Fruit fly (Drosophila melanogaster): ENCODE results near the gene Jasper.

Jasper gene

DNA sequence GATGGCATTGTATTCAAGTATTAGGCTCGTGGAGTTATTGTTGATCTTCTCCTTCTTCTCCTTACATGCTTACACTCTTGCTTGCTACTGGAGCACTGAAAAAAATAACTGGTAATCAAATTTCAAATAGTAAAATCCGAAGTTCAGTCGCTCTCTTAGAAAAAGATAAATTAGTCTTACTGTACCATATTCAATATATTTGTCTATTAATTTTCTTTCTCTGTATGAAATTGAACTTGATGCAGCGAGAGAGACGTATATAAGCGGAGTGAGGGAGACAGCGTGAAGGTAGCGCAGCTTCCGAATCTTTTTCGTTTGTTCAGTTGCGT is 8.8 kb downstream of the Jasper start (continued):
- TF ChIP-seq Hmx (GFP tag; optimal IDR thresholded peaks at IDR 0.05) (peak; percentile 40), CG4282 (GFP tag; optimal IDR thresholded peaks at IDR 0.05) (no peak), TFAM (GFP tag; optimal IDR thresholded peaks at IDR 0.05) (peak; percentile 72), E2f2 (GFP tag; IDR thresholded peaks at IDR 0.05) (peak; percentile 65), fd64A (GFP tag; optimal IDR thresholded peaks at IDR 0.05) (peak; percentile 84), Sry-β (GFP tag; optimal IDR thresholded peaks at IDR 0.05) (peak; percentile 59), CG2129 (GFP tag; IDR thresholded peaks at IDR 0.05; ENCODE audit: partially characterized antibody) (no peak), CG9727 (GFP tag; optimal IDR thresholded peaks at IDR 0.05) (peak; percentile 83), sisA (GFP tag; IDR thresholded peaks at IDR 0.05) (peak; percentile 96), CG31441 (GFP tag; IDR thresholded peaks at IDR 0.05) (peak; percentile 82), chinmo (GFP tag; IDR thresholded peaks at IDR 0.05; ENCODE audit: partially characterized antibody) (no peak), pan (optimal IDR thresholded peaks at IDR 0.05) (no peak), pan (GFP tag; optimal IDR thresholded peaks at IDR 0.05 in 1 of 2, IDR thresholded peaks at IDR 0.05 in 1 of 2) (peak in 1 of 2 experiments; percentile 95), CG17912 (GFP tag; optimal IDR thresholded peaks at IDR 0.05) (no peak), zfh2 (GFP tag; optimal IDR thresholded peaks at IDR 0.05) (peak; percentile 38), Dek (tag; optimal IDR thresholded peaks at IDR 0.05) (peak; percentile 80), CG2678 (tag; optimal IDR thresholded peaks at IDR 0.05) (peak; percentile 95), pb (GFP tag; optimal IDR thresholded peaks at IDR 0.05) (peak; percentile 73), schlank (tag; optimal IDR thresholded peaks at IDR 0.05) (no peak), Dll (GFP tag; IDR thresholded peaks at IDR 0.05; ENCODE audit: partially characterized antibody) (no peak), CG11456 (GFP tag; IDR thresholded peaks at IDR 0.05) (peak; percentile 85), lmd (GFP tag; IDR thresholded peaks at IDR 0.05) (peak; percentile 85), CG30403 (GFP tag; optimal IDR thresholded peaks at IDR 0.05) (peak; percentile 87), Sox102F (GFP tag; optimal IDR thresholded peaks at IDR 0.05) (peak; percentile 88), CG2199 (GFP tag; IDR thresholded peaks at IDR 0.05) (peak; percentile 95), NfI (GFP tag; optimal IDR thresholded peaks at IDR 0.05) (peak; percentile 52), Max (GFP tag; optimal IDR thresholded peaks at IDR 0.05) (peak; percentile 85), CG2712 (tag; optimal IDR thresholded peaks at IDR 0.05) (peak; percentile 87), cwo (GFP tag; optimal IDR thresholded peaks at IDR 0.05) (peak; percentile 78), CG3838 (GFP tag; optimal IDR thresholded peaks at IDR 0.05) (no peak), ind (GFP tag; optimal IDR thresholded peaks at IDR 0.05) (peak; percentile 93), CG16863 (GFP tag; optimal IDR thresholded peaks at IDR 0.05) (peak; percentile 73), Trl (optimal IDR thresholded peaks at IDR 0.05) (peak in 1 of 2 experiments; percentile 1), Trl (GFP tag; optimal IDR thresholded peaks at IDR 0.05) (peak; percentile 92), CG3281 (GFP tag; optimal IDR thresholded peaks at IDR 0.05) (peak; percentile 72), CG6654 (GFP tag; optimal IDR thresholded peaks at IDR 0.05) (peak; percentile 68), E2f1 (GFP tag; IDR thresholded peaks at IDR 0.05) (peak; percentile 92), Atf6 (GFP tag; IDR thresholded peaks at IDR 0.05) (peak; percentile 90), ftz-f1 (GFP tag; optimal IDR thresholded peaks at IDR 0.05) (no peak), Dip2 (GFP tag; IDR thresholded peaks at IDR 0.05) (no peak), Vsx1 (GFP tag; optimal IDR thresholded peaks at IDR 0.05) (peak; percentile 47), CG33557 (GFP tag; optimal IDR thresholded peaks at IDR 0.05) (no peak), D (optimal IDR thresholded peaks at IDR 0.05) (no peak), D (GFP tag; optimal IDR thresholded peaks at IDR 0.05) (peak; percentile 93), dysf (GFP tag; IDR thresholded peaks at IDR 0.05) (peak; percentile 88), scrt (GFP tag; optimal IDR thresholded peaks at IDR 0.05) (peak; percentile 82), CG7271 (tag; optimal IDR thresholded peaks at IDR 0.05) (peak; percentile 41), fd102C (GFP tag; optimal IDR thresholded peaks at IDR 0.05) (no peak), Atf-2 (GFP tag; optimal IDR thresholded peaks at IDR 0.05) (peak; percentile 54), dmrt11E (tag; optimal IDR thresholded peaks at IDR 0.05) (peak; percentile 58), zen (tag; optimal IDR thresholded peaks at IDR 0.05) (peak; percentile 79), CG17802 (tag; optimal IDR thresholded peaks at IDR 0.05) (peak; percentile 82)
